Worm (Caenorhabditis elegans): ENCODE measurements around the gene cyb-1.

Gene cyb-1

DNA sequence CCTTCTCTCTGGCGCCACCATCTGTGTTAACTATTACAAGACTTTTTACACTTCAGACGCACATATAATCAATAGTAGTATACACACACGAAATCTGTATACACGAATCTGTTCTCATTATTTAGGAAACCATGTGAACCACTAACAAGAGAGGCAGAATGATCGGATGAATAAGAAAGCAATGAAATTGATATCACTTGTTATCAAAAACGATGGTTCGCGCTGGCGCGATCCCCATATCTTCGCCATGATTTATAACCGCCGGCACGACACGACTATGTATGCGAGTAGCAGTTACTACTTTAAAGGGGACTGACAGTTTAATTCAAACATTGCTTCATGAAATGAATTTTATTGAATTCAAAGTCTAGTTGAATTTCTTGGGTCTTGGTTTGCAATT lies 46.3 kb downstream of the cyb-1 start:
- no peak for TF ChIP-seq unc-120 (tag; optimal IDR thresholded peaks at IDR 0.05; ENCODE audit: poor library complexity, severe bottlenecking)
- TF ChIP-seq lin-32 (GFP tag; optimal IDR thresholded peaks at IDR 0.05): no peak
- TF ChIP-seq M03D4.4 (tag; optimal IDR thresholded peaks at IDR 0.05): no peak
- TF ChIP-seq nhr-12 (tag; optimal IDR thresholded peaks at IDR 0.05): no peak
- TF ChIP-seq cnd-1 (tag; optimal IDR thresholded peaks at IDR 0.05): no peak

DNA sequence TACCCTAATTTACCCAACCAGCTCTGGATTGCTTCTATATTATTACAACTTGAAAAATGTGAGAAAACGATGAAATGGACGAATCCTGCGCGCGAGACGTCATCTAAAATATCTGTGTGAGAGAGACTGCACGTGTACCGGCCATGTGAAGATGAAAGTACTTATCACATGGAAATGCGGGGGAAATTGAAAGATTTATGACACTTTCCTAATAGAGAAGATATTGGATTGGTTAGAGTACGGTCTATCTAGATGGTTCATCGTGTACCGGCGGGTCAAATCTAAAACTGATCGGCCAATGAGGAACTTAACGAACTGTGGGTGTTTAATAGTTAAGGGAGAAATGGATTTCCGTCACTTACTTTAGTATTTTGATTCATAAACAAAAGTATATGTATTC lies 47.0 kb downstream of the cyb-1 start:
- no peak for TF ChIP-seq tbx-8 (GFP tag; optimal IDR thresholded peaks at IDR 0.05)
- no peak for TF ChIP-seq pha-4 (tag; optimal IDR thresholded peaks at IDR 0.05)
- no peak for TF ChIP-seq ceh-43 (GFP tag; optimal IDR thresholded peaks at IDR 0.05)
- no peak for TF ChIP-seq ces-1 (GFP tag; optimal IDR thresholded peaks at IDR 0.05)
- no peak for TF ChIP-seq nhr-28 (tag; optimal IDR thresholded peaks at IDR 0.05)
- TF ChIP-seq mep-1 (tag; optimal IDR thresholded peaks at IDR 0.05): no peak
- TF ChIP-seq unc-120 (tag; optimal IDR thresholded peaks at IDR 0.05; ENCODE audit: poor library complexity, severe bottlenecking): no peak
- no peak for TF ChIP-seq ceh-83 (GFP tag; optimal IDR thresholded peaks at IDR 0.05)
- no peak for TF ChIP-seq lin-13 (tag; optimal IDR thresholded peaks at IDR 0.05)
- no peak for TF ChIP-seq elt-3 (tag; optimal IDR thresholded peaks at IDR 0.05)
- TF ChIP-seq flh-1 (GFP tag; optimal IDR thresholded peaks at IDR 0.05): no peak
- no peak for TF ChIP-seq bed-3 (GFP tag; optimal IDR thresholded peaks at IDR 0.05)
- no peak for TF ChIP-seq M03D4.4 (tag; optimal IDR thresholded peaks at IDR 0.05)
- no peak for TF ChIP-seq lsy-2 (tag; optimal IDR thresholded peaks at IDR 0.05)
- no peak for TF ChIP-seq zip-8 (tag; optimal IDR thresholded peaks at IDR 0.05)

DNA sequence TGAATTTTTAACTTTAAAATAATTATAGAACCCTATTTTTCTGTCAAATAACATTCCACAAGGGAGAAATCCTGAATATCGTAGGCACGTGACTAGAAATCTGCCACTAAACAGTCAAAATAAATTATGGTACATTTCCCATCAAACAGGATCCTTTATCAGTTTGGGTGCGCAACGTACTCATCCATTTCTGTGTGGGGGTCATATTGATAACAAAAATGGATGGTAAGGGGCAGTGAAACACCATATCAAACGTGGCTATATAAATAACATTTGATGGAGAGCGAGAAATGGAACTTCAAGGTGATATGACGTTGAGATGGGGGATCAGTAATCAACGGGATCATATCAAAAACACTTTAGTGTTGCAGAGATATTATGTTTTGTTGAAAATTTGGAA lies 49.1 kb downstream of the cyb-1 start:
- TF ChIP-seq ceh-39 (tag; optimal IDR thresholded peaks at IDR 0.05) (no peak), nhr-237 (tag; optimal IDR thresholded peaks at IDR 0.05) (no peak), nhr-76 (tag; optimal IDR thresholded peaks at IDR 0.05) (no peak), sem-2 (GFP tag; optimal IDR thresholded peaks at IDR 0.05) (no peak)

DNA sequence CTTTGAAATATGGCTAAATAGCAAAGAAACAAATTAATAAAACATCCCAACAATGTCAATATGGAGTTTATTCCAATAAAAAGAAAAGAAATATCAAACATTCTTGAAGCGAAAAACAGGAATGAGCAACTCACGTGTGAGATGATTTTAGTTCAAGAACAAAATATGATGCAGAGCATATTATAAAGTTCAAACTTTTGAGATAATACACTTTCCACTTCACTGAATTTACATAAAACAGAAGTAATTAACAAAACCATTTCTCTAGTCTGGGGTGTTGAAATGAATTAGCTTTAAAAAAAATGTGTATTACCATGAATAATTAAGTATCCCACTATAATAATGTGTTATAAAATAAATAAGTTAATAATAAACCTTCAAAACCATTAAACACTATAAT lies 51.7 kb downstream of the cyb-1 start, which contains the start of gene srd-7:
Gene srd-7 (minus strand): TSS at position 101 of the 400 bp plus-strand sequence.
- no peak for TF ChIP-seq mep-1 (tag; optimal IDR thresholded peaks at IDR 0.05)
- no peak for TF ChIP-seq lin-13 (tag; optimal IDR thresholded peaks at IDR 0.05)
- TF ChIP-seq nhr-28 (tag; optimal IDR thresholded peaks at IDR 0.05): no peak
- no peak for TF ChIP-seq unc-62 (GFP tag; optimal IDR thresholded peaks at IDR 0.05)
- TF ChIP-seq drap-1 (GFP tag; optimal IDR thresholded peaks at IDR 0.05): no peak
- TF ChIP-seq bed-3 (GFP tag; optimal IDR thresholded peaks at IDR 0.05): no peak
- no peak for TF ChIP-seq flh-1 (GFP tag; optimal IDR thresholded peaks at IDR 0.05)
- TF ChIP-seq snpc-4 (tag; optimal IDR thresholded peaks at IDR 0.05): no peak
- TF ChIP-seq hlh-1 (tag; optimal IDR thresholded peaks at IDR 0.05): no peak
- TF ChIP-seq tbx-8 (GFP tag; optimal IDR thresholded peaks at IDR 0.05): no peak
- no peak for TF ChIP-seq nhr-237 (tag; optimal IDR thresholded peaks at IDR 0.05)
- no peak for TF ChIP-seq sptf-1 (tag; optimal IDR thresholded peaks at IDR 0.05)

Data from whole organism, mixed stage, embryonic.